Fruit fly (Drosophila melanogaster) whole organism, embryonic: ENCODE data around the gene term.
A peak's percentile ranks its signal among the peaks of the same experiment; 100 is the strongest.

Experiments
- Adf1 ChIP-seq: fragments of 200-800 bp; sonication (Bioruptor generic); IDR thresholded peaks from 2 replicates; pipeline ENCODE4 v1.3.6; 2022; ENCODE audit warnings: missing biosample characterization, missing genetic modification characterization
- Antp ChIP-seq: fragments of 200-800 bp; sonication (Bioruptor generic); optimal IDR thresholded peaks from 3 replicates; lab custom pipeline; 2016; ENCODE audit warnings: missing biosample characterization, missing genetic modification characterization
- Bgb ChIP-seq: fragments of 200-800 bp; sonication (Bioruptor generic); IDR thresholded peaks from 2 replicates; pipeline ENCODE4 v1.3.6; 2022; ENCODE audit warnings: missing biosample characterization, missing genetic modification characterization; ENCODE audit not compliant: partially characterized antibody
- CG10267 ChIP-seq: fragments of 200-800 bp; sonication (Bioruptor generic); optimal IDR thresholded peaks from 2 replicates; lab custom pipeline; 2018; ENCODE audit warnings: missing biosample characterization, mild to moderate bottlenecking, missing genetic modification characterization, moderate library complexity
- CG11723 ChIP-seq: fragments of 200-800 bp; sonication (Bioruptor generic); optimal IDR thresholded peaks from 2 replicates; lab custom pipeline; 2017; ENCODE audit warnings: missing biosample characterization, mild to moderate bottlenecking, missing genetic modification characterization
- CG12219 ChIP-seq: fragments of 200-800 bp; sonication (Bioruptor generic); optimal IDR thresholded peaks from 3 replicates; lab custom pipeline; 2018; ENCODE audit warnings: missing biosample characterization, mild to moderate bottlenecking, missing genetic modification characterization
- CG12659 ChIP-seq: fragments of 200-800 bp; sonication (Bioruptor generic); optimal IDR thresholded peaks from 3 replicates; lab custom pipeline; 2017; ENCODE audit warnings: mild to moderate bottlenecking, missing biosample characterization, missing genetic modification reagents, missing genetic modification characterization
- CG13287 ChIP-seq: fragments of 200-800 bp; sonication (Bioruptor generic); IDR thresholded peaks from 2 replicates; pipeline ENCODE4 v1.3.6; 2022; ENCODE audit warnings: missing biosample characterization, missing genetic modification characterization; ENCODE audit not compliant: partially characterized antibody
- CG14860 ChIP-seq: fragments of 200-800 bp; sonication (Bioruptor generic); IDR thresholded peaks from 3 replicates; pipeline ENCODE4 v1.3.6; 2022; ENCODE audit warnings: missing biosample characterization, missing genetic modification characterization; ENCODE audit not compliant: partially characterized antibody
- CG17361 ChIP-seq: fragments of 200-800 bp; sonication (Bioruptor generic); IDR thresholded peaks from 3 replicates; pipeline ENCODE4 v1.3.6; 2022; ENCODE audit warnings: missing biosample characterization, missing genetic modification characterization
- CG17829 ChIP-seq: fragments of 200-800 bp; optimal IDR thresholded peaks from 2 replicates; lab custom pipeline; 2019; ENCODE audit warnings: missing biosample characterization, mild to moderate bottlenecking, missing genetic modification characterization, moderate library complexity
- CG17912 ChIP-seq: fragments of 200-800 bp; sonication (Bioruptor generic); optimal IDR thresholded peaks from 2 replicates; lab custom pipeline; 2018; ENCODE audit warnings: missing biosample characterization, mild to moderate bottlenecking, missing genetic modification characterization
- CG18599 ChIP-seq: fragments of 200-800 bp; sonication (Bioruptor generic); optimal IDR thresholded peaks from 3 replicates; lab custom pipeline; 2017; ENCODE audit warnings: missing biosample characterization, missing genetic modification characterization, mild to moderate bottlenecking, moderate library complexity, missing genetic modification reagents
- CG2129 ChIP-seq: fragments of 200-800 bp; sonication (Bioruptor generic); IDR thresholded peaks from 2 replicates; pipeline ENCODE4 v1.3.6; 2022; ENCODE audit warnings: missing biosample characterization, missing genetic modification characterization; ENCODE audit not compliant: partially characterized antibody
- CG2202 ChIP-seq: fragments of 200-800 bp; sonication (Bioruptor generic); optimal IDR thresholded peaks from 2 replicates; lab custom pipeline; 2018; ENCODE audit warnings: missing biosample characterization, mild to moderate bottlenecking, missing genetic modification characterization
- CG32772 ChIP-seq: fragments of 200-800 bp; sonication (Bioruptor generic); IDR thresholded peaks from 2 replicates; pipeline ENCODE4 v1.3.6; 2022; ENCODE audit warnings: missing biosample characterization, missing genetic modification characterization
- CG33213 ChIP-seq: fragments of 200-800 bp; sonication (Bioruptor generic); optimal IDR thresholded peaks from 3 replicates; lab custom pipeline; 2016; ENCODE audit warnings: missing biosample characterization, missing genetic modification characterization
- CG34376 ChIP-seq: fragments of 200-800 bp; sonication (Bioruptor generic); optimal IDR thresholded peaks from 2 replicates; lab custom pipeline; 2018; ENCODE audit warnings: missing biosample characterization, mild to moderate bottlenecking, missing genetic modification characterization
- CG34422 ChIP-seq: fragments of 200-800 bp; sonication (Bioruptor generic); IDR thresholded peaks from 3 replicates; pipeline ENCODE4 v1.3.6; 2022; ENCODE audit warnings: missing biosample characterization, missing genetic modification characterization
- CG4424 ChIP-seq: fragments of 200-800 bp; sonication (Bioruptor generic); optimal IDR thresholded peaks from 3 replicates; lab custom pipeline; 2016; ENCODE audit warnings: missing biosample characterization, missing genetic modification characterization
- CG4707 ChIP-seq: fragments of 200-800 bp; sonication (Bioruptor generic); optimal IDR thresholded peaks from 2 replicates; lab custom pipeline; 2018; ENCODE audit warnings: missing biosample characterization, mild to moderate bottlenecking, missing genetic modification characterization, moderate library complexity
- CG7928 ChIP-seq: fragments of 200-800 bp; sonication (Bioruptor generic); optimal IDR thresholded peaks from 2 replicates; lab custom pipeline; 2017; ENCODE audit warnings: missing biosample characterization, mild to moderate bottlenecking, missing genetic modification characterization
- Camta ChIP-seq: fragments of 200-800 bp; sonication (Bioruptor generic); optimal IDR thresholded peaks from 2 replicates; lab custom pipeline; 2016; ENCODE audit warnings: missing biosample characterization, missing genetic modification characterization
- D19A ChIP-seq: fragments of 200-800 bp; optimal IDR thresholded peaks from 3 replicates; lab custom pipeline; 2019; ENCODE audit warnings: missing biosample characterization, mild to moderate bottlenecking, missing genetic modification characterization, moderate library complexity
- Eip74EF ChIP-seq, 2 experiments: fragments of 200-800 bp in 1 of 2; fragments of >200 bp in 1 of 2; sonication (Bioruptor generic) in 1 of 2; optimal IDR thresholded peaks; 2 replicates each; lab custom pipeline; 2017 to 2019; ENCODE audit warnings: missing biosample characterization in 2 of 2, missing genetic modification characterization in 2 of 2, mild to moderate bottlenecking in 1 of 2, moderate library complexity in 1 of 2
- Ets97D ChIP-seq: fragments of 200-800 bp; sonication (Bioruptor generic); optimal IDR thresholded peaks from 3 replicates; lab custom pipeline; 2016; ENCODE audit warnings: missing biosample characterization, missing genetic modification characterization
- GATAe ChIP-seq: fragments of 200-800 bp; sonication (Bioruptor generic); conservative IDR thresholded peaks from 2 replicates; pipeline ENCODE4 v1.3.6; 2022; ENCODE audit warnings: missing biosample characterization, missing genetic modification characterization
- HLHmδ ChIP-seq: fragments of 200-800 bp; sonication (Bioruptor generic); optimal IDR thresholded peaks from 2 replicates; lab custom pipeline; 2018; ENCODE audit warnings: missing biosample characterization, mild to moderate bottlenecking, missing genetic modification characterization, moderate library complexity
- Hand ChIP-seq: fragments of 200-800 bp; sonication (Bioruptor generic); optimal IDR thresholded peaks from 2 replicates; lab custom pipeline; 2017; ENCODE audit warnings: mild to moderate bottlenecking, missing biosample characterization, missing genetic modification reagents, missing genetic modification characterization
- Lhr ChIP-seq: fragments of 200-800 bp; sonication (Bioruptor generic); optimal IDR thresholded peaks from 3 replicates; lab custom pipeline; 2017; ENCODE audit warnings: mild to moderate bottlenecking, missing biosample characterization, missing genetic modification reagents, missing genetic modification characterization
- Oaz ChIP-seq: fragments of 200-800 bp; sonication (Bioruptor generic); IDR thresholded peaks from 2 replicates; pipeline ENCODE4 v1.3.6; 2022; ENCODE audit warnings: missing biosample characterization, missing genetic modification characterization
- Taf1 ChIP-seq: fragments of 200-800 bp; sonication (Bioruptor generic); IDR thresholded peaks from 2 replicates; pipeline ENCODE4 v1.3.6; 2022; ENCODE audit warnings: missing biosample characterization, missing genetic modification characterization
- abd-A ChIP-seq: fragments of 200-800 bp; sonication (Bioruptor generic); optimal IDR thresholded peaks from 3 replicates; lab custom pipeline; 2019; ENCODE audit warnings: missing biosample characterization, mild to moderate bottlenecking, missing genetic modification characterization, moderate library complexity
- ac ChIP-seq: fragments of 200-800 bp; sonication (Bioruptor generic); optimal IDR thresholded peaks from 3 replicates; lab custom pipeline; 2017; ENCODE audit warnings: missing biosample characterization, mild to moderate bottlenecking, missing genetic modification characterization
- ase ChIP-seq: fragments of 200-800 bp; sonication (Bioruptor generic); IDR thresholded peaks from 3 replicates; pipeline ENCODE4 v1.3.6; 2022; ENCODE audit warnings: missing biosample characterization, missing genetic modification characterization
- cwo ChIP-seq: fragments of 200-800 bp; sonication (Bioruptor generic); optimal IDR thresholded peaks from 3 replicates; lab custom pipeline; 2017; ENCODE audit warnings: missing biosample characterization, missing genetic modification characterization, mild to moderate bottlenecking, moderate library complexity, missing genetic modification reagents
- ems ChIP-seq: fragments of 200-800 bp; sonication (Bioruptor generic); optimal IDR thresholded peaks from 3 replicates; lab custom pipeline; 2016; ENCODE audit warnings: missing biosample characterization, missing genetic modification characterization
- eyg ChIP-seq: fragments of 200-800 bp; sonication (Bioruptor generic); optimal IDR thresholded peaks from 3 replicates; lab custom pipeline; 2016; ENCODE audit warnings: missing biosample characterization, missing genetic modification characterization
- insv ChIP-seq, 2 experiments: fragments of 200-800 bp; sonication (Bioruptor generic); optimal IDR thresholded peaks; 3 replicates each; lab custom pipeline; 2016 to 2018; ENCODE audit warnings: missing biosample characterization in 2 of 2, missing genetic modification characterization in 2 of 2
- kah ChIP-seq: fragments of 200-800 bp; sonication (Bioruptor generic); optimal IDR thresholded peaks from 2 replicates; lab custom pipeline; 2018; ENCODE audit warnings: missing biosample characterization, mild to moderate bottlenecking, missing genetic modification characterization
- mam ChIP-seq: fragments of 200-800 bp; sonication (Bioruptor generic); optimal IDR thresholded peaks from 3 replicates; lab custom pipeline; 2016; ENCODE audit warnings: missing biosample characterization, missing genetic modification characterization
- odd ChIP-seq: fragments of 200-800 bp; sonication (Bioruptor generic); optimal IDR thresholded peaks from 2 replicates; lab custom pipeline; 2017; ENCODE audit warnings: missing biosample characterization, mild to moderate bottlenecking, missing genetic modification characterization
- pzg ChIP-seq: fragments of 200-800 bp; sonication (Bioruptor generic); optimal IDR thresholded peaks from 3 replicates; lab custom pipeline; 2018; ENCODE audit warnings: missing biosample characterization, mild to moderate bottlenecking, missing genetic modification characterization, moderate library complexity
- sc ChIP-seq, 3 experiments: fragments of >200 bp in 2 of 3; fragments of 200-800 bp in 1 of 3; sonication (Bioruptor generic) in 1 of 3; optimal IDR thresholded peaks; 2 replicates in 2 of 3; 3 replicates in 1 of 3; lab custom pipeline; 2017; ENCODE audit warnings: mild to moderate bottlenecking in 1 of 3, missing biosample characterization in 1 of 3, missing genetic modification characterization in 1 of 3, missing genetic modification reagents in 1 of 3
- sisA ChIP-seq: fragments of 200-800 bp; sonication (Bioruptor generic); IDR thresholded peaks from 2 replicates; pipeline ENCODE4 v1.3.6; 2022; ENCODE audit warnings: missing biosample characterization, missing genetic modification characterization
- sug ChIP-seq: fragments of 200-800 bp; optimal IDR thresholded peaks from 2 replicates; lab custom pipeline; 2019; ENCODE audit warnings: missing biosample characterization, mild to moderate bottlenecking, missing genetic modification characterization, moderate library complexity
- tna ChIP-seq: fragments of 200-800 bp; sonication (Bioruptor generic); IDR thresholded peaks from 2 replicates; pipeline ENCODE4 v1.3.6; 2022; ENCODE audit warnings: missing biosample characterization, missing genetic modification characterization; ENCODE audit not compliant: partially characterized antibody
- vnd ChIP-seq: fragments of 200-800 bp; sonication (Bioruptor generic); IDR thresholded peaks from 3 replicates; pipeline ENCODE4 v1.3.6; 2022; ENCODE audit warnings: missing biosample characterization, missing genetic modification characterization; ENCODE audit not compliant: partially characterized antibody

Gene term

DNA sequence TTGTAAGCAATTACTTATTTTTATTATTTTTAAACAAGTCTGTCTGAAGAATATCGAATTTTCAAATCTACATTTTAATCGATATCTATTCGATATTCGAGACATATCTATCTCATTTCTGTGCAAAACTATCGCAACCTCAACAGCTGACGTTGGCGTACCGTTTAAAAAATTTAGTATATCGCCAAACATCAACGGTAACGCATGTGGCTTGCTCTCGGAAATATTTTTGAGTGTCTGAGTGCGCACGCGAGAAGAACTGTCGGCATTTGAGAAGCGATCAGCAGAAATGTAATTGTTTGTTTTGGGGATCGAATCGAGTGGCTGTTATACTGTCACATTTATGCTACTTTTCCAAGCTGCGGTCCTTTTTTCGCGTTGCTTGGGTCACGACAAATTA, 32.2 kb upstream of the term start, which contains the start of gene MYPT-75D (continued):
- TF ChIP-seq Eip74EF (GFP tag; optimal IDR thresholded peaks at IDR 0.05; lab: Kevin White, UChicago): peak in 1 of 2 experiments; percentile 19
- TF ChIP-seq CG17361 (GFP tag; lab: Robert Waterston, UW): no peak
- TF ChIP-seq eyg (GFP tag; lab: Kevin White, UChicago): peak; percentile 10
- peak; percentile 26 for TF ChIP-seq ac (GFP tag; lab: Kevin White, UChicago)
- peak; percentile 18 for TF ChIP-seq CG32772 (GFP tag; lab: Robert Waterston, UW)
- no peak for TF ChIP-seq ase
- peak; percentile 59 for TF ChIP-seq CG10267 (tag; lab: Kevin White, UChicago)
- peak; percentile 37 for TF ChIP-seq cwo (GFP tag; lab: Kevin White, UChicago)
- TF ChIP-seq CG11723 (GFP tag; lab: Kevin White, UChicago): peak; percentile 31
- TF ChIP-seq Ets97D (GFP tag; lab: Kevin White, UChicago): peak; percentile 47
- peak; percentile 39; the same call in 1 of the 2 replicates for TF ChIP-seq Adf1 (GFP tag; lab: Robert Waterston, UW)
- peak; percentile 21 for TF ChIP-seq kah (GFP tag; lab: Kevin White, UChicago)
- peak; percentile 41 for TF ChIP-seq sug (tag; lab: Kevin White, UChicago)
- TF ChIP-seq Bgb (GFP tag; lab: Robert Waterston, UW): peak; percentile 94
- peak; percentile 36 for TF ChIP-seq D19A (tag; lab: Kevin White, UChicago)
- TF ChIP-seq sisA: no peak
- TF ChIP-seq insv (GFP tag; optimal IDR thresholded peaks at IDR 0.05; lab: Kevin White, UChicago): peak in 1 of 2 experiments; percentile 42
- peak; percentile 14 for TF ChIP-seq ems
- TF ChIP-seq vnd: peak; percentile 72; the same call in 1 of the 3 replicates
- peak; percentile 85 for TF ChIP-seq CG17829 (tag; lab: Kevin White, UChicago)
- TF ChIP-seq CG13287 (GFP tag; lab: Robert Waterston, UW): peak; percentile 95
- TF ChIP-seq CG17912: peak; percentile 36
- TF ChIP-seq CG4707 (GFP tag; lab: Kevin White, UChicago): peak; percentile 35
- no peak for TF ChIP-seq odd (GFP tag; lab: Kevin White, UChicago)
- peak; percentile 30 for TF ChIP-seq CG33213 (GFP tag; lab: Kevin White, UChicago)
- peak; percentile 60 for TF ChIP-seq CG34376 (GFP tag; lab: Kevin White, UChicago)
- no peak for TF ChIP-seq CG18599 (GFP tag; lab: Kevin White, UChicago)
- peak; percentile 72 for TF ChIP-seq CG12659 (GFP tag; lab: Kevin White, UChicago)
- TF ChIP-seq CG2129 (GFP tag; lab: Robert Waterston, UW): peak; percentile 81
- TF ChIP-seq Antp: peak; percentile 29
- TF ChIP-seq Hand (GFP tag; lab: Kevin White, UChicago): no peak
- TF ChIP-seq GATAe (GFP tag; lab: Robert Waterston, UW): no peak
- peak; percentile 76 for TF ChIP-seq pzg (GFP tag; lab: Kevin White, UChicago)
- TF ChIP-seq CG2202 (tag; lab: Kevin White, UChicago): peak; percentile 35
- TF ChIP-seq CG4424 (GFP tag; lab: Kevin White, UChicago): no peak
- TF ChIP-seq CG34422 (GFP tag; lab: Robert Waterston, UW): peak; percentile 78; the same call in 1 of the 3 replicates
- peak; percentile 32 for TF ChIP-seq CG12219 (GFP tag; lab: Kevin White, UChicago)
- no peak for TF ChIP-seq CG7928
- peak; percentile 89 for TF ChIP-seq tna (GFP tag; lab: Robert Waterston, UW)
- TF ChIP-seq Taf1 (GFP tag; lab: Robert Waterston, UW): no peak
- peak; percentile 12 for TF ChIP-seq Lhr (GFP tag; lab: Kevin White, UChicago)
- TF ChIP-seq HLHmδ: peak; percentile 68
- TF ChIP-seq CG14860 (GFP tag; lab: Robert Waterston, UW): peak; percentile 79
- TF ChIP-seq mam (GFP tag; lab: Kevin White, UChicago): peak; percentile 22
- TF ChIP-seq abd-A (tag; lab: Kevin White, UChicago): peak; percentile 24
- peak; percentile 29 for TF ChIP-seq Camta (GFP tag; lab: Kevin White, UChicago)
- TF ChIP-seq sc (optimal IDR thresholded peaks at IDR 0.05; lab: Kevin White, UChicago): no peak
- TF ChIP-seq sc (GFP tag; optimal IDR thresholded peaks at IDR 0.05; lab: Kevin White, UChicago): no peak
- no peak for TF ChIP-seq Oaz (GFP tag; lab: Robert Waterston, UW)
